Worm (Caenorhabditis elegans) whole organism, late embryonic: ENCODE results near the gene cct-2.

ENCODE experiments used
- C38D4.7 ChIP-seq: fragments of 200-800 bp; sonication (Bioruptor generic); optimal IDR thresholded peaks from 2 replicates; lab custom pipeline; 2018; ENCODE audit warnings: mild to moderate bottlenecking, missing genetic modification characterization, moderate library complexity, missing compliant biosample characterization
- F13H6.1 ChIP-seq: sonication (generic microtip); optimal IDR thresholded peaks from 2 replicates; lab custom pipeline; 2016; ENCODE audit warnings: missing genetic modification characterization, missing compliant biosample characterization
- K02D7.2 ChIP-seq: sonication (generic microtip); optimal IDR thresholded peaks from 2 replicates; lab custom pipeline; 2017; ENCODE audit warnings: mild to moderate bottlenecking, missing genetic modification characterization, missing compliant biosample characterization
- ceh-14 ChIP-seq: sonication (generic microtip); optimal IDR thresholded peaks from 2 replicates; lab custom pipeline; 2016; ENCODE audit warnings: missing genotype, missing genetic modification characterization, missing compliant biosample characterization
- ceh-18 ChIP-seq: sonication (generic microtip); optimal IDR thresholded peaks from 2 replicates; lab custom pipeline; 2016; ENCODE audit warnings: missing genetic modification characterization, missing compliant biosample characterization
- ceh-19 ChIP-seq: fragments of 200-800 bp; sonication (Bioruptor generic); optimal IDR thresholded peaks from 2 replicates; lab custom pipeline; 2018; ENCODE audit warnings: mild to moderate bottlenecking, missing genetic modification characterization, missing compliant biosample characterization
- ceh-24 ChIP-seq: sonication (generic microtip); optimal IDR thresholded peaks from 2 replicates; lab custom pipeline; 2016; ENCODE audit warnings: mild to moderate bottlenecking, missing genetic modification characterization, missing compliant biosample characterization
- ceh-30 ChIP-seq: fragments of 150-350 bp; optimal IDR thresholded peaks from 2 replicates; lab custom pipeline; 2014; ENCODE audit warnings: missing biosample characterization, missing genetic modification characterization
- ceh-31 ChIP-seq: sonication (generic microtip); optimal IDR thresholded peaks from 2 replicates; lab custom pipeline; 2016; ENCODE audit warnings: missing genetic modification characterization, missing compliant biosample characterization
- ceh-34 ChIP-seq: sonication (generic microtip); optimal IDR thresholded peaks from 2 replicates; lab custom pipeline; 2016; ENCODE audit warnings: mild to moderate bottlenecking, missing genetic modification characterization, missing compliant biosample characterization
- ceh-45 ChIP-seq: fragments of 200-800 bp; sonication (Bioruptor generic); IDR thresholded peaks from 2 replicates; pipeline ENCODE4 v1.3.6; 2022; ENCODE audit warnings: missing genetic modification reagents, missing genetic modification characterization, missing compliant biosample characterization
- ceh-48 ChIP-seq: sonication (generic microtip); optimal IDR thresholded peaks from 2 replicates; lab custom pipeline; 2016; ENCODE audit warnings: missing genetic modification characterization, inconsistent platforms, missing compliant biosample characterization
- ceh-6 ChIP-seq: fragments of 200-800 bp; sonication (Bioruptor generic); optimal IDR thresholded peaks from 2 replicates; lab custom pipeline; 2018; ENCODE audit warnings: mild to moderate bottlenecking, missing genetic modification characterization, missing compliant biosample characterization
- che-1 ChIP-seq: sonication (generic microtip); optimal IDR thresholded peaks from 2 replicates; lab custom pipeline; 2016; ENCODE audit warnings: mild to moderate bottlenecking, missing genetic modification characterization, missing compliant biosample characterization
- dmd-4 ChIP-seq: sonication (generic microtip); optimal IDR thresholded peaks from 2 replicates; lab custom pipeline; 2016; ENCODE audit warnings: borderline replicate concordance, missing genetic modification characterization, missing compliant biosample characterization
- elt-2 ChIP-seq: sonication (generic microtip); optimal IDR thresholded peaks from 2 replicates; lab custom pipeline; 2016; ENCODE audit warnings: missing genetic modification reagents, missing genetic modification characterization, missing compliant biosample characterization
- elt-4 ChIP-seq: sonication (generic microtip); optimal IDR thresholded peaks from 2 replicates; lab custom pipeline; 2016; ENCODE audit warnings: missing genetic modification characterization, missing compliant biosample characterization
- eyg-1 ChIP-seq: sonication (generic microtip); optimal IDR thresholded peaks from 2 replicates; lab custom pipeline; 2016; ENCODE audit warnings: missing genotype, missing genetic modification characterization, missing compliant biosample characterization
- fkh-10 ChIP-seq: fragments of 150-350 bp; optimal IDR thresholded peaks from 2 replicates; lab custom pipeline; 2014; ENCODE audit warnings: missing biosample characterization, missing genetic modification reagents, missing genetic modification characterization
- hlh-13 ChIP-seq: fragments of 200-800 bp; sonication (Bioruptor generic); optimal IDR thresholded peaks from 2 replicates; lab custom pipeline; 2018; ENCODE audit warnings: mild to moderate bottlenecking, missing genetic modification characterization, missing compliant biosample characterization
- hlh-15 ChIP-seq: sonication (generic microtip); optimal IDR thresholded peaks from 2 replicates; lab custom pipeline; 2016; ENCODE audit warnings: missing genetic modification characterization, missing compliant biosample characterization
- hlh-8 ChIP-seq: sonication (generic microtip); optimal IDR thresholded peaks from 2 replicates; lab custom pipeline; 2016; ENCODE audit warnings: missing genotype, missing genetic modification characterization, missing compliant biosample characterization
- lim-6 ChIP-seq: sonication (generic microtip); optimal IDR thresholded peaks from 2 replicates; lab custom pipeline; 2016; ENCODE audit warnings: missing genetic modification characterization, missing compliant biosample characterization
- nfya-1 ChIP-seq: sonication (generic microtip); optimal IDR thresholded peaks from 2 replicates; lab custom pipeline; 2017; ENCODE audit warnings: missing genetic modification characterization, mild to moderate bottlenecking, missing compliant biosample characterization, antibody characterized with exemption, moderate library complexity
- nhr-11 ChIP-seq: fragments of 150-350 bp; optimal IDR thresholded peaks from 2 replicates; lab custom pipeline; 2014; ENCODE audit warnings: missing biosample characterization, missing genetic modification characterization
- nhr-232 ChIP-seq: sonication (generic microtip); optimal IDR thresholded peaks from 2 replicates; lab custom pipeline; 2016; ENCODE audit warnings: missing genetic modification characterization, missing compliant biosample characterization
- odd-2 ChIP-seq: sonication (generic microtip); optimal IDR thresholded peaks from 2 replicates; lab custom pipeline; 2017; ENCODE audit warnings: antibody characterized with exemption, mild to moderate bottlenecking, missing genetic modification characterization, missing compliant biosample characterization
- pat-9 ChIP-seq: fragments of 200-800 bp; sonication (Bioruptor generic); optimal IDR thresholded peaks from 2 replicates; lab custom pipeline; 2018; ENCODE audit warnings: mild to moderate bottlenecking, missing genetic modification characterization, moderate library complexity, missing compliant biosample characterization
- pax-1 ChIP-seq: fragments of 150-350 bp; optimal IDR thresholded peaks from 2 replicates; lab custom pipeline; 2014; ENCODE audit warnings: missing biosample characterization, missing genetic modification characterization
- pha-4 ChIP-seq: fragments of 150-350 bp; optimal IDR thresholded peaks from 2 replicates; lab custom pipeline; 2018; ENCODE audit warnings: missing biosample characterization, missing genetic modification reagents, missing genetic modification characterization
- pros-1 ChIP-seq: fragments of 150-350 bp; optimal IDR thresholded peaks from 2 replicates; lab custom pipeline; 2014; ENCODE audit warnings: missing biosample characterization, missing genetic modification reagents, missing genetic modification characterization
- ref-2 ChIP-seq: sonication (generic microtip); optimal IDR thresholded peaks from 2 replicates; lab custom pipeline; 2016; ENCODE audit warnings: missing genetic modification characterization, missing compliant biosample characterization
- sdc-2 ChIP-seq: sonication (generic microtip); optimal IDR thresholded peaks from 2 replicates; lab custom pipeline; 2016; ENCODE audit warnings: missing genotype, missing genetic modification characterization, missing compliant biosample characterization
- sox-2 ChIP-seq: fragments of 200-800 bp; sonication (Bioruptor generic); IDR thresholded peaks from 2 replicates; pipeline ENCODE4 v1.3.6; 2022; ENCODE audit warnings: missing genetic modification reagents, missing genetic modification characterization, missing compliant biosample characterization
- sox-4 ChIP-seq: sonication (generic microtip); optimal IDR thresholded peaks from 2 replicates; lab custom pipeline; 2017; ENCODE audit warnings: mild to moderate bottlenecking, missing genetic modification characterization, inconsistent platforms, missing compliant biosample characterization
- syd-9 ChIP-seq: sonication (generic microtip); optimal IDR thresholded peaks from 2 replicates; lab custom pipeline; 2016; ENCODE audit warnings: mild to moderate bottlenecking, missing genetic modification characterization, moderate library complexity, missing compliant biosample characterization
- tbx-2 ChIP-seq: sonication (generic microtip); optimal IDR thresholded peaks from 2 replicates; lab custom pipeline; 2016; ENCODE audit warnings: missing genetic modification characterization, missing compliant biosample characterization
- ttx-3 ChIP-seq: sonication (generic microtip); optimal IDR thresholded peaks from 2 replicates; lab custom pipeline; 2016; ENCODE audit warnings: missing genetic modification reagents, missing genetic modification characterization, missing compliant biosample characterization
- ztf-16 ChIP-seq: sonication (generic microtip); optimal IDR thresholded peaks from 2 replicates; lab custom pipeline; 2017; ENCODE audit warnings: missing genetic modification characterization, missing compliant biosample characterization

cct-2 gene

DNA sequence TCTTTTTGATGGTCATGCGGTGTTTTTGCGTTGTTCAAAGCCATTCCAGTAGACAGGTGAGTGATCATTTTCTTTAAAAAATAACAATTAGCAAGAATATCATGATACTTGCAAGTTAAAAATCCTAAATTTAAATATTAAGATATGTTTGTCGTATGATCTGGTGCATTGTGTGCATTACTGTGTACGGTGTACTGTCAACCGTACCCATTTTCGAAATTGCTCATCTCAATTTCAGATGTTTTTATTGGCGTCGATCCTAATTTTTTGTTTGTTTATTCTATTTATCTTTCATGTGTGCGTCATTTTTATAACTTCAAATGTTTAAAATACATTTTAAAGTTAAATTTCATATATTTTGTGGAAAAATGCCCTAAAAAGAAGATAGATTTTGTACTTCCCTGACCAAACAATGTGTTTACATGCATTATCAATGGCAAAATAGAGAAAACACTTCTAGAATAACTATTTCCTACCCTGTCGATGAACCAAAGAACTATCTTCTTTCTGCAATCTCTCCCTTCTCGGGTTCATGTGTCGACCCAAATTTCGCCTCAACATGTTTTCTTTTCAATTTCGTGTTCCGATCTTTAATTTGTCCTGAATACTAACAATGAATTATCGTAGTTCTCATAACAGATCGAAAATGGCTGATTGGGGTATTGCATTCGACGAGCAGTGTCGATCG, 43.1 kb upstream of the cct-2 start, which contains the start of the genes T07D4.5 and ddx-19:
Gene T07D4.5, minus strand, starts transcription at position 71 of the 688 bp plus-strand sequence.
Gene ddx-19, plus strand, starts transcription at position 638 of the 688 bp plus-strand sequence.
- no peak for TF ChIP-seq pax-1 (tag; lab: Kevin White, UChicago)
- no peak for TF ChIP-seq ceh-45
- no peak for TF ChIP-seq F13H6.1 (tag; lab: Kevin White, UChicago)
- TF ChIP-seq ttx-3 (tag; lab: Kevin White, UChicago), result no peak
- TF ChIP-seq ref-2, result no peak
- no peak for TF ChIP-seq K02D7.2 (tag; lab: Kevin White, UChicago)
- no peak for TF ChIP-seq ceh-31 (tag; lab: Kevin White, UChicago)
- TF ChIP-seq eyg-1 (tag; lab: Kevin White, UChicago), result no peak
- no peak for TF ChIP-seq nfya-1 (tag; lab: Kevin White, UChicago)
- TF ChIP-seq C38D4.7 (GFP tag; lab: Kevin White, UChicago), result no peak

DNA sequence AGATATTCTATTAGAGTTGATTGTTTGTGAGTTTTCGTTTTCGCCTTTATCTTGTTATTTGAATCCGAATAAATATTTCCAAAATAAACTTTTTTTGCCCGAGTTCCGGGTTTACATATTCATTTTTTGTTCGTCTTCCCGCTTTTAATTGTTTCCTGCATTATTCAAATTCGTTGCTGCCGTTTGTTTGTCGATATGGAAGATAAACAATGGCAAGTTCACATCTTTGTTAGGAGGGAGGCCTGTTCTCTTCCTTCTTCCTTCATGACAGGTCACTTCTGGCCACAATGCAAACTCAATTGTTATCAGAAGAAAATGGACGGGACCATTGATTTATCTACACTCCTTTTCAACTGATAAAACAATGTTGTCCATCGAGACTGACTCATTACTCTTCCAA, 38.0 kb upstream of the cct-2 start:
- TF ChIP-seq eyg-1 (tag; lab: Kevin White, UChicago) (no peak), elt-2 (tag; lab: Kevin White, UChicago) (peak; percentile 80)

DNA sequence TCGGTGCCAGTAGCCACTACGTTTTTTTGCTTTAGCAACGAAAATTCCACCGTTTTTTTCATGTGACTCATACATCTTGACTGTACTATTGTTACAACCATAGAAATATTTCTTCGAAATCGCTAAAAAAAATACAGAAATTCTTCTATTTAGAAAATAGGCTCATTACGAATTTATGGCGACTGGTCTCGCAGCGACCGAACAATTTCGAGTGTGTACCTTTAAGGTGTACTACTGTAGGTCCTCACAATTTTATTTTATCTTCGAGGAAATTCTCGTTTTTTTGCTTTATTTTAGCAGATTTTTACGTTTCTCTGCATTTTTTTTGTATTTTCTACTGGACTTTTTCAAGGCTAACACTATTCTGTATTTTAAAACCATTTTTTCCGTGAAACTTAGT, 37.5 kb upstream of the cct-2 start:
- TF ChIP-seq ztf-16 (tag; lab: Kevin White, UChicago) (no peak), ceh-6 (no peak), pat-9 (tag; lab: Kevin White, UChicago) (no peak), che-1 (tag; lab: Kevin White, UChicago) (no peak), pha-4 (tag; lab: Kevin White, UChicago) (no peak), elt-4 (tag; lab: Kevin White, UChicago) (no peak), sdc-2 (tag; lab: Kevin White, UChicago) (no peak), hlh-15 (tag; lab: Kevin White, UChicago) (no peak), ceh-19 (no peak), sox-4 (tag; lab: Kevin White, UChicago) (no peak), dmd-4 (no peak), odd-2 (no peak)

DNA sequence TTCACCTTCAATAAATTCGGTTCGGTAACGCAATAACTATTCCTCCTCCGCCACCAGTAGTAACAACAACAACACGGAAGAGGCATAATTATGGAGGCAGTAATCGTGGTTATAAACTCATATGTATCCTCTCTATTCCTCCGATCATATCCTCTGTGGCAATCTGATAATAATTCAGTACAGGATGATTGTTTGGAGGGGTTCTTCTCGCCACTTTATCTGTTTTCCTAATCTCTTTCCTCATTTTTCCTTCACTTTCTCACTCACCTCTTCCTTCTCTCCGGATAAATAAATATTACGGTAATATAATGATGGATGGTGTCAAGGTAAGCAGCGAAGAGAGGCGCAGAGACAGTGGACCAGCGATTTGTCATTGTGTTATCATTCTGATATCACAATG, 37.0 kb upstream of the cct-2 start:
- TF ChIP-seq ceh-14 (tag; lab: Kevin White, UChicago), result no peak
- TF ChIP-seq K02D7.2 (tag; lab: Kevin White, UChicago), result no peak
- no peak for TF ChIP-seq ceh-34 (tag; lab: Kevin White, UChicago)
- TF ChIP-seq ceh-6, result no peak
- no peak for TF ChIP-seq nhr-232
- TF ChIP-seq hlh-15 (tag; lab: Kevin White, UChicago), result no peak
- no peak for TF ChIP-seq F13H6.1 (tag; lab: Kevin White, UChicago)
- no peak for TF ChIP-seq ceh-48
- TF ChIP-seq odd-2, result no peak

DNA sequence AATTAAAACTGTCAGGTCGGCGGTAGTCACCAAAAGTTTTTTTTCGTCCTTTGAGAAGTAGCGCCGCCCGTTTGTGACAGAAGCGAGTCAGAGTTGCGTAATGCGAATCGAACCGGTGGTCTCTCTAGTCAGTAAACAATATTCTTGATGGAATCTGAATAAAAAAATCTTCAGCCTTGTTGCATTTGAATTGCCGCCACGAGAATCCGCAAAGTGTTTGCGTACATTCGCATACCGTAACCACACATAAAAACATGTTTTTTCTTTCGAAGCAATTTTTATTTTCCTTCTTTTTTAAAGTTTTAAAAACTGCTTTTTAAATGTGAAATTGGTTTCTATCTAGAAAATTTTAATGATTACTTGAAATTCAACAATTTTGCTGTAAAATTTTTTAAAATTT, 36.5 kb upstream of the cct-2 start:
- TF ChIP-seq ceh-30 (tag; lab: Kevin White, UChicago) (no peak), elt-4 (tag; lab: Kevin White, UChicago) (no peak), nhr-11 (tag; lab: Kevin White, UChicago) (no peak), hlh-13 (no peak)

DNA sequence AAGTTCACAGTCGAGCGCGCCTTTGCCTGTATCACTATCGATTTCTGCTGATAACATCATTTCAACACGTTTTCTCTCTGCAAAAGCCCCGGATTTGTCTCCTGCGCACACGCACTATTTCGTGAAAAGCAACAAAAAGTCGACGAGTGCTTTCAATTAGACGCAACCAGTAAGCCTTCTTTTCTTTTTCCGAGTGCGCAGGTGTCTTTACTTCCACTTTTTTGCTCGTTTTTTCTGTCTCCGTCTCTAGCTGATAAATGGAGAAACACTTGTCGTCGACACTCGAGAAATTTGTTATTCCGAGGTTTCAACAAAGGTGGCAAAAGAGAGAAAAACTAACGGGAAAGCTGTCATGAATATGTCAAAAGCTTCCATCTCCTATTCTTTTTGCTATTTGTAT, 35.9 kb upstream of the cct-2 start:
- TF ChIP-seq che-1 (tag; lab: Kevin White, UChicago), result no peak
- TF ChIP-seq syd-9 (tag; lab: Kevin White, UChicago), result no peak
- no peak for TF ChIP-seq fkh-10
- TF ChIP-seq ceh-34 (tag; lab: Kevin White, UChicago), result no peak
- TF ChIP-seq lim-6 (tag; lab: Kevin White, UChicago), result no peak
- TF ChIP-seq K02D7.2 (tag; lab: Kevin White, UChicago), result no peak
- no peak for TF ChIP-seq sox-2 (GFP tag; lab: Robert Waterston, UW)
- TF ChIP-seq sox-4 (tag; lab: Kevin White, UChicago), result no peak
- TF ChIP-seq ceh-24 (tag; lab: Kevin White, UChicago), result no peak
- TF ChIP-seq pax-1 (tag; lab: Kevin White, UChicago), result no peak
- TF ChIP-seq hlh-8 (tag; lab: Kevin White, UChicago), result no peak
- no peak for TF ChIP-seq ceh-30 (tag; lab: Kevin White, UChicago)
- no peak for TF ChIP-seq tbx-2 (tag; lab: Kevin White, UChicago)
- no peak for TF ChIP-seq pat-9 (tag; lab: Kevin White, UChicago)
- TF ChIP-seq ceh-18 (tag; lab: Kevin White, UChicago), result no peak
- no peak for TF ChIP-seq sdc-2 (tag; lab: Kevin White, UChicago)
- TF ChIP-seq nhr-232, result no peak
- TF ChIP-seq pros-1, result no peak
